Fruit fly (Drosophila melanogaster): ENCODE measurements around the gene Snap25.

- no peak for TF ChIP-seq sug (tag; optimal IDR thresholded peaks at IDR 0.05)
- TF ChIP-seq CG6654 (GFP tag; optimal IDR thresholded peaks at IDR 0.05) = no peak
- no peak for TF ChIP-seq Doc2 (GFP tag; IDR thresholded peaks at IDR 0.05)
- TF ChIP-seq vvl (GFP tag; IDR thresholded peaks at IDR 0.05) = no peak
- no peak for TF ChIP-seq hkb (optimal IDR thresholded peaks at IDR 0.05)
- no peak for TF ChIP-seq hkb (GFP tag; IDR thresholded peaks at IDR 0.05)
- TF ChIP-seq CG14667 (GFP tag; IDR thresholded peaks at IDR 0.05) = no peak
Measured at dm6 chr3L:24324566-24324965, 250.6 kb downstream of the Snap25 start, which contains the start of gene nvd.

Data from whole organism, embryonic.